Fruit fly (Drosophila melanogaster) whole organism, embryonic: ENCODE results near the gene CG31431.

ENCODE experiments used
- Atf6 ChIP-seq: fragments of 200-800 bp; sonication (Bioruptor generic); IDR thresholded peaks from 2 replicates; pipeline ENCODE4 v1.3.6; 2022; ENCODE audit warnings: missing biosample characterization, missing genetic modification characterization
- BEAF-32 ChIP-seq: fragments of 200-800 bp; sonication (Bioruptor generic); optimal IDR thresholded peaks from 3 replicates; lab custom pipeline; 2017; ENCODE audit warnings: missing biosample characterization, missing genetic modification characterization, mild to moderate bottlenecking, moderate library complexity, missing genetic modification reagents
- CG10274 ChIP-seq: fragments of 200-800 bp; sonication (Bioruptor generic); optimal IDR thresholded peaks from 3 replicates; lab custom pipeline; 2017; ENCODE audit warnings: missing biosample characterization, mild to moderate bottlenecking, missing genetic modification characterization
- CG10462 ChIP-seq: fragments of 200-800 bp; sonication (Bioruptor generic); optimal IDR thresholded peaks from 2 replicates; lab custom pipeline; 2016; ENCODE audit warnings: missing biosample characterization, missing genetic modification characterization
- CG11504 ChIP-seq: fragments of 200-800 bp; sonication (Bioruptor generic); optimal IDR thresholded peaks from 3 replicates; lab custom pipeline; 2019; ENCODE audit warnings: missing biosample characterization, mild to moderate bottlenecking, missing genetic modification characterization, moderate library complexity
- CG12659 ChIP-seq: fragments of 200-800 bp; sonication (Bioruptor generic); optimal IDR thresholded peaks from 3 replicates; lab custom pipeline; 2017; ENCODE audit warnings: mild to moderate bottlenecking, missing biosample characterization, missing genetic modification reagents, missing genetic modification characterization
- CG13894 ChIP-seq: fragments of 200-800 bp; sonication (Bioruptor generic); optimal IDR thresholded peaks from 3 replicates; lab custom pipeline; 2018; ENCODE audit warnings: missing biosample characterization, mild to moderate bottlenecking, missing genetic modification characterization, moderate library complexity
- CG14014 ChIP-seq: fragments of 200-800 bp; sonication (Bioruptor generic); IDR thresholded peaks from 2 replicates; pipeline ENCODE4 v1.3.6; 2022; ENCODE audit warnings: missing biosample characterization, missing genetic modification characterization
- CG14441 ChIP-seq: fragments of 200-800 bp; sonication (Bioruptor generic); IDR thresholded peaks from 2 replicates; pipeline ENCODE4 v1.3.6; 2022; ENCODE audit warnings: missing biosample characterization, missing genetic modification characterization
- CG2120 ChIP-seq: fragments of 200-800 bp; sonication (Bioruptor generic); optimal IDR thresholded peaks from 3 replicates; lab custom pipeline; 2016; ENCODE audit warnings: missing biosample characterization, missing genetic modification characterization
- CG2129 ChIP-seq: fragments of 200-800 bp; sonication (Bioruptor generic); IDR thresholded peaks from 2 replicates; pipeline ENCODE4 v1.3.6; 2022; ENCODE audit warnings: missing biosample characterization, missing genetic modification characterization; ENCODE audit not compliant: partially characterized antibody
- CG3838 ChIP-seq: fragments of 200-800 bp; sonication (Bioruptor generic); optimal IDR thresholded peaks from 3 replicates; lab custom pipeline; 2016; ENCODE audit warnings: missing biosample characterization, missing genetic modification characterization
- CG6272 ChIP-seq: fragments of 200-800 bp; sonication (Bioruptor generic); IDR thresholded peaks from 2 replicates; pipeline ENCODE4 v1.3.6; 2022; ENCODE audit warnings: missing biosample characterization, missing genetic modification characterization
- CG6854 ChIP-seq: fragments of 200-800 bp; sonication (Bioruptor generic); optimal IDR thresholded peaks from 3 replicates; lab custom pipeline; 2017; ENCODE audit warnings: missing biosample characterization, mild to moderate bottlenecking, missing genetic modification characterization
- CG7839 ChIP-seq: fragments of 200-800 bp; sonication (Bioruptor generic); optimal IDR thresholded peaks from 3 replicates; lab custom pipeline; 2018; ENCODE audit warnings: missing biosample characterization, mild to moderate bottlenecking, missing genetic modification characterization, moderate library complexity
- CG8944 ChIP-seq: fragments of 200-800 bp; sonication (Bioruptor generic); optimal IDR thresholded peaks from 3 replicates; lab custom pipeline; 2016; ENCODE audit warnings: missing biosample characterization, missing genetic modification characterization
- CTCF ChIP-seq: fragments of 200-800 bp; sonication (Bioruptor generic); optimal IDR thresholded peaks from 2 replicates; lab custom pipeline; 2017; ENCODE audit warnings: missing biosample characterization, mild to moderate bottlenecking, missing genetic modification characterization, moderate library complexity
- CkIIα-i1 ChIP-seq: fragments of 200-800 bp; sonication (Bioruptor generic); IDR thresholded peaks from 2 replicates; pipeline ENCODE4 v1.3.6; 2022; ENCODE audit warnings: missing biosample characterization, missing genetic modification characterization
- Dll ChIP-seq: fragments of 200-800 bp; sonication (Bioruptor generic); IDR thresholded peaks from 4 replicates; pipeline ENCODE4 v1.3.6; 2022; ENCODE audit warnings: missing biosample characterization, missing genetic modification characterization; ENCODE audit not compliant: partially characterized antibody
- E2f2 ChIP-seq: fragments of 200-800 bp; sonication (Bioruptor generic); IDR thresholded peaks from 2 replicates; pipeline ENCODE4 v1.3.6; 2022; ENCODE audit warnings: missing biosample characterization, missing genetic modification characterization
- Gug ChIP-seq: fragments of 200-800 bp; sonication (Bioruptor generic); IDR thresholded peaks from 4 replicates; pipeline ENCODE4 v1.3.6; 2022; ENCODE audit warnings: missing biosample characterization, missing genetic modification characterization
- H15 ChIP-seq: fragments of 200-800 bp; sonication (Bioruptor generic); IDR thresholded peaks from 3 replicates; pipeline ENCODE4 v1.3.6; 2022; ENCODE audit warnings: missing biosample characterization, missing genetic modification characterization
- Hsf ChIP-seq: fragments of 200-800 bp; sonication (Bioruptor generic); optimal IDR thresholded peaks from 3 replicates; lab custom pipeline; 2016; ENCODE audit warnings: missing biosample characterization, missing genetic modification characterization
- NC2β ChIP-seq: fragments of 200-800 bp; sonication (Bioruptor generic); optimal IDR thresholded peaks from 2 replicates; lab custom pipeline; 2016; ENCODE audit warnings: missing biosample characterization, missing genetic modification characterization
- Spps ChIP-seq: fragments of 200-800 bp; sonication (Bioruptor generic); optimal IDR thresholded peaks from 2 replicates; lab custom pipeline; 2018; ENCODE audit warnings: missing biosample characterization, mild to moderate bottlenecking, missing genetic modification characterization
- amos ChIP-seq: fragments of 200-800 bp; sonication (Bioruptor generic); IDR thresholded peaks from 2 replicates; pipeline ENCODE4 v1.3.6; 2022; ENCODE audit warnings: missing biosample characterization, missing genetic modification characterization; ENCODE audit not compliant: partially characterized antibody
- ap ChIP-seq: fragments of 200-800 bp; sonication (Bioruptor generic); IDR thresholded peaks from 2 replicates; pipeline ENCODE4 v1.3.6; 2022; ENCODE audit warnings: missing biosample characterization, missing genetic modification characterization
- az2 ChIP-seq: fragments of 200-800 bp; sonication (Bioruptor generic); optimal IDR thresholded peaks from 3 replicates; lab custom pipeline; 2016; ENCODE audit warnings: missing biosample characterization, missing genetic modification characterization
- bcd ChIP-seq: fragments of 200-800 bp; sonication (Bioruptor generic); optimal IDR thresholded peaks from 2 replicates; lab custom pipeline; 2017; ENCODE audit warnings: missing biosample characterization, mild to moderate bottlenecking, missing genetic modification characterization
- caup ChIP-seq: fragments of 200-800 bp; sonication (Bioruptor generic); optimal IDR thresholded peaks from 3 replicates; lab custom pipeline; 2017; ENCODE audit warnings: missing biosample characterization, mild to moderate bottlenecking, missing genetic modification characterization, moderate library complexity; ENCODE audit not compliant: severe bottlenecking
- chn ChIP-seq: fragments of 200-800 bp; sonication (Bioruptor generic); optimal IDR thresholded peaks from 2 replicates; lab custom pipeline; 2016; ENCODE audit warnings: missing biosample characterization, missing genetic modification characterization
- da ChIP-seq: fragments of 200-800 bp; sonication (Bioruptor generic); optimal IDR thresholded peaks from 2 replicates; lab custom pipeline; 2016; ENCODE audit warnings: missing biosample characterization, missing genetic modification characterization
- dimm ChIP-seq: fragments of 200-800 bp; sonication (Bioruptor generic); IDR thresholded peaks from 2 replicates; pipeline ENCODE4 v1.3.6; 2022; ENCODE audit warnings: missing biosample characterization, missing genetic modification characterization
- dmrt99B ChIP-seq: fragments of 200-800 bp; sonication (Bioruptor generic); optimal IDR thresholded peaks from 2 replicates; lab custom pipeline; 2018; ENCODE audit warnings: missing biosample characterization, mild to moderate bottlenecking, missing genetic modification characterization, moderate library complexity
- dpn ChIP-seq, 2 experiments: fragments of 200-800 bp; sonication (Bioruptor generic); optimal IDR thresholded peaks; 3 replicates each; lab custom pipeline; 2016; ENCODE audit warnings: missing biosample characterization in 2 of 2, missing genetic modification characterization in 2 of 2
- fd96Cb ChIP-seq: fragments of 200-800 bp; sonication (Bioruptor generic); optimal IDR thresholded peaks from 2 replicates; lab custom pipeline; 2018; ENCODE audit warnings: missing biosample characterization, mild to moderate bottlenecking, missing genetic modification characterization, moderate library complexity
- gce ChIP-seq: fragments of 200-800 bp; sonication (Bioruptor generic); IDR thresholded peaks from 3 replicates; pipeline ENCODE4 v1.3.6; 2022; ENCODE audit warnings: missing biosample characterization, missing genetic modification characterization
- grau ChIP-seq: fragments of 200-800 bp; optimal IDR thresholded peaks from 3 replicates; lab custom pipeline; 2019; ENCODE audit warnings: missing biosample characterization, mild to moderate bottlenecking, missing genetic modification characterization, moderate library complexity
- kay ChIP-seq: fragments of 200-800 bp; sonication (Bioruptor generic); optimal IDR thresholded peaks from 2 replicates; lab custom pipeline; 2016; ENCODE audit warnings: missing biosample characterization, missing genetic modification characterization
- lbe ChIP-seq: fragments of 200-800 bp; sonication (Bioruptor generic); optimal IDR thresholded peaks from 2 replicates; lab custom pipeline; 2016; ENCODE audit warnings: missing biosample characterization, mild to moderate bottlenecking, missing genetic modification characterization
- luna ChIP-seq: fragments of 200-800 bp; sonication (Bioruptor generic); optimal IDR thresholded peaks from 2 replicates; lab custom pipeline; 2016; ENCODE audit warnings: missing biosample characterization, missing genetic modification characterization
- onecut ChIP-seq: fragments of 200-800 bp; sonication (Bioruptor generic); IDR thresholded peaks from 2 replicates; pipeline ENCODE4 v1.3.6; 2022; ENCODE audit warnings: missing biosample characterization, missing genetic modification characterization
- otp ChIP-seq: fragments of 200-800 bp; sonication (Bioruptor generic); IDR thresholded peaks from 3 replicates; pipeline ENCODE4, ENCODE4 v1.3.6; 2022; ENCODE audit warnings: missing biosample characterization, missing genetic modification characterization
- ro ChIP-seq: fragments of 200-800 bp; sonication (Bioruptor generic); IDR thresholded peaks from 2 replicates; pipeline ENCODE4 v1.3.6; 2022; ENCODE audit warnings: missing biosample characterization, missing genetic modification characterization
- run ChIP-seq: fragments of 200-800 bp; sonication (Bioruptor generic); optimal IDR thresholded peaks from 3 replicates; lab custom pipeline; 2018; ENCODE audit warnings: missing biosample characterization, mild to moderate bottlenecking, missing genetic modification characterization
- sens-2 ChIP-seq: fragments of 200-800 bp; sonication (Bioruptor generic); IDR thresholded peaks from 2 replicates; pipeline ENCODE4 v1.3.6; 2022; ENCODE audit warnings: missing biosample characterization, missing genetic modification characterization
- seq ChIP-seq: fragments of 200-800 bp; sonication (Bioruptor generic); IDR thresholded peaks from 2 replicates; pipeline ENCODE4 v1.3.6; 2022; ENCODE audit warnings: missing biosample characterization, missing genetic modification characterization
- slp2 ChIP-seq: fragments of 200-800 bp; sonication (Bioruptor generic); optimal IDR thresholded peaks from 2 replicates; lab custom pipeline; 2016; ENCODE audit warnings: missing biosample characterization, missing genetic modification characterization
- tgo ChIP-seq: fragments of 200-800 bp; sonication (Bioruptor generic); IDR thresholded peaks from 3 replicates; pipeline ENCODE4 v1.3.6; 2022; ENCODE audit warnings: missing biosample characterization, missing genetic modification characterization
- unc-4 ChIP-seq: fragments of 200-800 bp; sonication (Bioruptor generic); IDR thresholded peaks from 2 replicates; pipeline ENCODE4 v1.3.6; 2022; ENCODE audit warnings: missing biosample characterization, missing genetic modification characterization; ENCODE audit not compliant: partially characterized antibody
- z ChIP-seq: fragments of 200-800 bp; sonication (Bioruptor generic); IDR thresholded peaks from 3 replicates; pipeline ENCODE4 v1.3.6; 2022; ENCODE audit warnings: missing biosample characterization, missing genetic modification characterization

The CG31431 gene

dm6 chr3R:21828040-21828526 lies 42.4 kb upstream of the CG31431 start (continued):
- TF ChIP-seq CG10274 (GFP tag; lab: Kevin White, UChicago) (no peak), CG13894 (no peak), tgo (GFP tag; lab: Robert Waterston, UW) (peak; percentile 70), caup (GFP tag; lab: Kevin White, UChicago) (no peak), dpn (GFP tag; optimal IDR thresholded peaks at IDR 0.05; lab: Kevin White, UChicago) (peak; percentile 65 to 69), Hsf (GFP tag; lab: Kevin White, UChicago) (peak; percentile 82), luna (GFP tag; lab: Kevin White, UChicago) (no peak), unc-4 (no peak), ro (peak; percentile 52; the same call in 1 of the 2 replicates), slp2 (peak; percentile 60), dimm (GFP tag; lab: Robert Waterston, UW) (peak; percentile 53), amos (GFP tag; lab: Robert Waterston, UW) (no peak), onecut (GFP tag; lab: Robert Waterston, UW) (peak; percentile 21), bcd (peak; percentile 17), CG8944 (peak; percentile 81), z (GFP tag; lab: Robert Waterston, UW) (peak; percentile 56; the same call in 1 of the 3 replicates), CG10462 (peak; percentile 40), CG6272 (peak; percentile 72), CG6854 (GFP tag; lab: Kevin White, UChicago) (no peak), CkIIα-i1 (GFP tag; lab: Robert Waterston, UW) (no peak), CTCF (GFP tag; lab: Kevin White, UChicago) (peak; percentile 0), CG14014 (GFP tag; lab: Robert Waterston, UW) (0 out of 2 replicates have a peak, but pooled peaks have one; percentile 25), sens-2 (GFP tag; lab: Robert Waterston, UW) (peak; percentile 46; the same call in 1 of the 2 replicates), CG14441 (GFP tag; lab: Robert Waterston, UW) (no peak), H15 (GFP tag; lab: Robert Waterston, UW) (peak; percentile 82), run (tag; lab: Kevin White, UChicago) (no peak), CG12659 (GFP tag; lab: Kevin White, UChicago) (peak; percentile 26), az2 (GFP tag; lab: Kevin White, UChicago) (peak; percentile 81), CG2129 (GFP tag; lab: Robert Waterston, UW) (no peak), Spps (peak; percentile 83), CG11504 (peak; percentile 71), ap (GFP tag; lab: Robert Waterston, UW) (peak; percentile 51; the same call in 1 of the 2 replicates), CG2120 (no peak), Gug (GFP tag; lab: Robert Waterston, UW) (peak; percentile 62; the same call in 3 of the 4 replicates), CG7839 (tag; lab: Kevin White, UChicago) (peak; percentile 80), grau (peak; percentile 77), fd96Cb (tag; lab: Kevin White, UChicago) (peak; percentile 81), Atf6 (no peak), seq (GFP tag; lab: Robert Waterston, UW) (no peak), otp (GFP tag; lab: Robert Waterston, UW) (peak; percentile 88), gce (GFP tag; lab: Robert Waterston, UW) (peak; percentile 79; the same call in 2 of the 3 replicates), CG3838 (GFP tag; lab: Kevin White, UChicago) (peak; percentile 10), NC2β (peak; percentile 85), da (GFP tag; lab: Kevin White, UChicago) (peak; percentile 55), BEAF-32 (GFP tag; lab: Kevin White, UChicago) (no peak), lbe (GFP tag; lab: Kevin White, UChicago) (no peak), dmrt99B (tag; lab: Kevin White, UChicago) (peak; percentile 62), kay (peak; percentile 14), Dll (GFP tag; lab: Robert Waterston, UW) (0 out of 4 replicates have a peak, but pooled peaks have one; percentile 36), chn (GFP tag; lab: Kevin White, UChicago) (peak; percentile 82), E2f2 (GFP tag; lab: Robert Waterston, UW) (peak; percentile 35; the same call in 1 of the 2 replicates)
